Worm (Caenorhabditis elegans) whole organism, L4 larva: ENCODE results near the gene pgph-2.

Experiments used
- F10B5.3 ChIP-seq: sonication (generic microtip); optimal IDR thresholded peaks from 2 replicates; lab custom pipeline; 2016; ENCODE audit warnings: mild to moderate bottlenecking, missing genetic modification characterization, missing compliant biosample characterization
- F26F4.8 ChIP-seq: fragments of 200-800 bp; sonication (Bioruptor generic); conservative IDR thresholded peaks from 2 replicates; pipeline ENCODE4 v1.3.6; 2022; ENCODE audit warnings: missing genetic modification characterization, missing compliant biosample characterization
- R02D3.7 ChIP-seq: fragments of 150-350 bp; sonication (generic microtip); optimal IDR thresholded peaks from 3 replicates; lab custom pipeline; 2014; ENCODE audit warnings: missing biosample characterization, missing genetic modification characterization
- T26A8.4 ChIP-seq: fragments of 200-800 bp; sonication (Bioruptor generic); IDR thresholded peaks from 2 replicates; pipeline ENCODE4 v1.3.6; 2022; ENCODE audit warnings: missing genetic modification characterization, missing compliant biosample characterization
- Y105C5A.15 ChIP-seq: fragments of 200-800 bp; sonication (Bioruptor generic); IDR thresholded peaks from 2 replicates; pipeline ENCODE4 v1.3.6; 2022; ENCODE audit warnings: missing genetic modification characterization, missing compliant biosample characterization
- Y75B8A.6 ChIP-seq: fragments of 200-800 bp; sonication (Bioruptor generic); IDR thresholded peaks from 2 replicates; pipeline ENCODE4 v1.3.6; 2022; ENCODE audit warnings: missing genetic modification reagents, missing genetic modification characterization, missing compliant biosample characterization
- aly-2 ChIP-seq: sonication (generic microtip); optimal IDR thresholded peaks from 2 replicates; lab custom pipeline; 2018; ENCODE audit warnings: missing biosample characterization, missing genetic modification characterization
- arid-1 ChIP-seq: fragments of 200-800 bp; sonication (Bioruptor generic); conservative IDR thresholded peaks from 2 replicates; pipeline ENCODE4 v1.3.6; 2022; ENCODE audit warnings: missing genetic modification reagents, missing genetic modification characterization, missing compliant biosample characterization
- attf-4 ChIP-seq: sonication (generic microtip); optimal IDR thresholded peaks from 3 replicates; lab custom pipeline; 2017; ENCODE audit warnings: missing biosample characterization, missing genetic modification characterization
- ces-1 ChIP-seq: fragments of 150-350 bp; sonication (generic microtip); optimal IDR thresholded peaks from 4 replicates; lab custom pipeline; 2014; ENCODE audit warnings: missing biosample characterization, missing genetic modification reagents, missing genetic modification characterization
- cey-2 ChIP-seq: sonication (generic microtip); optimal IDR thresholded peaks from 3 replicates; lab custom pipeline; 2017; ENCODE audit warnings: missing genetic modification characterization, mild to moderate bottlenecking, missing compliant biosample characterization, antibody characterized with exemption, borderline replicate concordance; ENCODE audit not compliant: insufficient read depth
- daf-12 ChIP-seq: fragments of 150-350 bp; optimal IDR thresholded peaks from 2 replicates; lab custom pipeline; 2014; ENCODE audit warnings: missing biosample characterization, missing genetic modification reagents, missing genetic modification characterization
- daf-16 ChIP-seq, 3 experiments: sonication (generic microtip); optimal IDR thresholded peaks; 2 replicates each; lab custom pipeline; 2016 to 2017; ENCODE audit warnings: missing genetic modification characterization in 3 of 3, missing genetic modification reagents in 3 of 3, mild to moderate bottlenecking in 2 of 3, missing compliant biosample characterization in 2 of 3, missing biosample characterization in 1 of 3, moderate library complexity in 1 of 3
- daf-19 ChIP-seq: fragments of 200-800 bp; sonication (Bioruptor generic); conservative IDR thresholded peaks from 2 replicates; pipeline ENCODE4 v1.3.6; 2022; ENCODE audit warnings: missing genetic modification characterization, missing compliant biosample characterization
- dmd-6 ChIP-seq: fragments of 200-800 bp; sonication (Bioruptor generic); IDR thresholded peaks from 2 replicates; pipeline ENCODE4 v1.3.6; 2022; ENCODE audit warnings: missing genetic modification reagents, missing genetic modification characterization, missing compliant biosample characterization
- dpl-1 ChIP-seq: fragments of 150-350 bp; optimal IDR thresholded peaks from 2 replicates; lab custom pipeline; 2014; ENCODE audit warnings: missing biosample characterization, missing genetic modification reagents, missing genetic modification characterization
- dve-1 ChIP-seq: sonication (generic microtip); optimal IDR thresholded peaks from 2 replicates; lab custom pipeline; 2017; ENCODE audit warnings: antibody characterized with exemption, mild to moderate bottlenecking, missing genetic modification characterization, missing compliant biosample characterization; ENCODE audit not compliant: insufficient read depth
- egl-43 ChIP-seq: fragments of 200-800 bp; sonication (Bioruptor generic); IDR thresholded peaks from 2 replicates; pipeline ENCODE4 v1.3.6; 2022; ENCODE audit warnings: missing genetic modification reagents, missing genetic modification characterization, missing compliant biosample characterization
- gei-8 ChIP-seq: fragments of 200-800 bp; sonication (Bioruptor generic); optimal IDR thresholded peaks from 2 replicates; lab custom pipeline; 2018; ENCODE audit warnings: mild to moderate bottlenecking, missing genetic modification characterization, missing compliant biosample characterization
- hif-1 ChIP-seq, 2 experiments: sonication (generic microtip); optimal IDR thresholded peaks; 2 replicates each; lab custom pipeline; 2016 to 2017; ENCODE audit warnings: missing compliant biosample characterization in 2 of 2, missing genetic modification characterization in 2 of 2, missing genetic modification reagents in 2 of 2, missing genotype in 2 of 2, mild to moderate bottlenecking in 1 of 2
- hlh-11 ChIP-seq: fragments of 200-800 bp; sonication (Bioruptor generic); optimal IDR thresholded peaks from 2 replicates; lab custom pipeline; 2018; ENCODE audit warnings: mild to moderate bottlenecking, missing genetic modification characterization, missing compliant biosample characterization
- hlh-30 ChIP-seq: sonication (generic microtip); optimal IDR thresholded peaks from 2 replicates; lab custom pipeline; 2017; ENCODE audit warnings: antibody characterized with exemption, mild to moderate bottlenecking, missing genetic modification characterization, missing compliant biosample characterization; ENCODE audit not compliant: insufficient read depth
- hmg-1.1 ChIP-seq: fragments of 200-800 bp; sonication (Bioruptor generic); IDR thresholded peaks from 2 replicates; pipeline ENCODE4 v1.3.6; 2022; ENCODE audit warnings: missing genetic modification reagents, missing genetic modification characterization, missing compliant biosample characterization
- lim-7 ChIP-seq: fragments of 200-800 bp; sonication (Bioruptor generic); IDR thresholded peaks from 2 replicates; pipeline ENCODE4 v1.3.6; 2022; ENCODE audit warnings: missing genetic modification characterization, missing compliant biosample characterization
- lin-1 ChIP-seq: fragments of 200-800 bp; sonication (Bioruptor generic); IDR thresholded peaks from 2 replicates; pipeline ENCODE4 v1.3.6; 2022; ENCODE audit warnings: missing genetic modification reagents, missing genetic modification characterization, missing compliant biosample characterization
- lin-38 ChIP-seq: fragments of 200-800 bp; sonication (Bioruptor generic); IDR thresholded peaks from 2 replicates; pipeline ENCODE4 v1.3.6; 2022; ENCODE audit warnings: missing genetic modification reagents, missing genetic modification characterization, missing compliant biosample characterization
- mdl-1 ChIP-seq, 2 experiments: fragments of 150-350 bp in 1 of 2; sonication (generic microtip) in 1 of 2; optimal IDR thresholded peaks; 2 replicates each; lab custom pipeline; 2014 to 2017; ENCODE audit warnings: missing biosample characterization in 2 of 2, missing genetic modification characterization in 2 of 2
- mxl-3 ChIP-seq: fragments of 200-800 bp; sonication (Bioruptor generic); optimal IDR thresholded peaks from 2 replicates; lab custom pipeline; 2018; ENCODE audit warnings: mild to moderate bottlenecking, missing genetic modification characterization, missing compliant biosample characterization
- nhr-102 ChIP-seq: sonication (generic microtip); optimal IDR thresholded peaks from 2 replicates; lab custom pipeline; 2016; ENCODE audit warnings: mild to moderate bottlenecking, missing genetic modification characterization, moderate library complexity, missing compliant biosample characterization
- nhr-11 ChIP-seq: fragments of 150-350 bp; optimal IDR thresholded peaks from 2 replicates; lab custom pipeline; 2014; ENCODE audit warnings: missing biosample characterization, missing genetic modification characterization
- nhr-28 ChIP-seq: fragments of 150-350 bp; optimal IDR thresholded peaks from 2 replicates; lab custom pipeline; 2014; ENCODE audit warnings: missing biosample characterization, missing genetic modification characterization
- nhr-42 ChIP-seq: fragments of 200-800 bp; sonication (Bioruptor generic); IDR thresholded peaks from 2 replicates; pipeline ENCODE4 v1.3.6; 2022; ENCODE audit warnings: missing genetic modification characterization, missing compliant biosample characterization
- nhr-48 ChIP-seq: sonication (generic microtip); optimal IDR thresholded peaks from 2 replicates; lab custom pipeline; 2016; ENCODE audit warnings: mild to moderate bottlenecking, missing genetic modification characterization, missing compliant biosample characterization
- nhr-6 ChIP-seq: fragments of 150-350 bp; optimal IDR thresholded peaks from 2 replicates; lab custom pipeline; 2014; ENCODE audit warnings: missing biosample characterization, missing genetic modification characterization
- nhr-77 ChIP-seq: fragments of 150-350 bp; optimal IDR thresholded peaks from 2 replicates; lab custom pipeline; 2014; ENCODE audit warnings: missing biosample characterization, missing genetic modification characterization
- pha-4 ChIP-seq, 2 experiments: fragments of 150-350 bp in 1 of 2; fragments of 200-800 bp in 1 of 2; sonication (Bioruptor generic) in 1 of 2; IDR thresholded peaks in 1 of 2; optimal IDR thresholded peaks in 1 of 2; 2 replicates each; pipeline versions ENCODE4 v1.3.6 to Lab custom; 2014 to 2022; ENCODE audit warnings: missing genetic modification characterization in 2 of 2, missing genetic modification reagents in 2 of 2, missing biosample characterization in 1 of 2, missing compliant biosample characterization in 1 of 2
- php-3 ChIP-seq: fragments of 200-800 bp; sonication (Bioruptor generic); IDR thresholded peaks from 2 replicates; pipeline ENCODE4 v1.3.6; 2022; ENCODE audit warnings: missing genetic modification reagents, missing genetic modification characterization, missing compliant biosample characterization
- pqm-1 ChIP-seq: sonication (generic microtip); optimal IDR thresholded peaks from 2 replicates; lab custom pipeline; 2017; ENCODE audit warnings: missing biosample characterization, missing genetic modification characterization
- saeg-2 ChIP-seq: fragments of 200-800 bp; sonication (Bioruptor generic); IDR thresholded peaks from 2 replicates; pipeline ENCODE4 v1.3.6; 2022; ENCODE audit warnings: missing genetic modification reagents, missing genetic modification characterization, missing compliant biosample characterization
- sdz-12 ChIP-seq: fragments of 200-800 bp; sonication (Bioruptor generic); optimal IDR thresholded peaks from 2 replicates; lab custom pipeline; 2018; ENCODE audit warnings: mild to moderate bottlenecking, missing genetic modification characterization, missing compliant biosample characterization
- skn-1 ChIP-seq: fragments of 150-350 bp; optimal IDR thresholded peaks from 2 replicates; lab custom pipeline; 2014; ENCODE audit warnings: missing biosample characterization, missing genetic modification characterization
- unc-39 ChIP-seq: sonication (generic microtip); optimal IDR thresholded peaks from 2 replicates; lab custom pipeline; 2017; ENCODE audit warnings: missing biosample characterization, missing genetic modification characterization
- unc-62 ChIP-seq, 3 experiments: fragments of 150-350 bp in 1 of 3; sonication (generic microtip); optimal IDR thresholded peaks in 2 of 3; peaks in 1 of 3; 1 replicate in 1 of 3; 2 replicates in 2 of 3; lab custom pipeline; 2014 to 2017; ENCODE audit warnings: missing biosample characterization in 3 of 3, missing genetic modification characterization in 3 of 3, missing genetic modification reagents in 3 of 3, missing genotype in 1 of 3
- ztf-11 ChIP-seq: fragments of 150-350 bp; optimal IDR thresholded peaks from 2 replicates; lab custom pipeline; 2014; ENCODE audit warnings: missing biosample characterization, missing genetic modification characterization
- ztf-7 ChIP-seq: fragments of 150-350 bp; optimal IDR thresholded peaks from 2 replicates; lab custom pipeline; 2014; ENCODE audit warnings: missing biosample characterization, missing genetic modification characterization

The pgph-2 gene

DNA sequence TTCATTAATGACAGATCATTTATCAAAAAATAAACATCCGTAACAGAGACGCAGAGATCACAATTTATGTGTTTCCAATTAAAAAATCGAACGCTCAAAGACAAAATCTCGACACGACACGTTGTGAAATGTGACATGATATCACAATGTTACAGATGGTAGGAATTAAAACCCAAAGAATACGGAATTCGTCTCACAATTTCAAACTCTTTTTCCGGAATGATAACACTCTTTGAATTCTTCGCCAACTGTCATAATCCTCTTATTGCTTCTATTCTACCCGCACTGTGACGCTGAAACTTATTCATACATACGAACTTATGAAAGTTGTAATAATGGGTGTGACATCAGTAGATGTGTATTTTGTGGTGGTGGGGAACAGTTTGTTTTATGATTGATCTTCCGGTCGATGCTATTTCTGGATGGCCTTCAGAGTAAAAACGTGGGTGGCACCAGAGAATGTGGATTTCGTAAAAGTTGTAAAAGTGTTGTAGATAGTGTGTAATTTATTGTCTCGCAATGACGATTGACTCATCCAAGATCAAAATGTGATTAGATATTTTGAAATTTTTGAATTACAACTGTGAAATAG, 51.6 kb downstream of the pgph-2 start:
- TF ChIP-seq arid-1 = no peak
- peak; percentile 49 for TF ChIP-seq nhr-48
- TF ChIP-seq dmd-6 (GFP tag; lab: Robert Waterston, UW) = peak; percentile 90
- TF ChIP-seq T26A8.4 = no peak
- peak; percentile 13 for TF ChIP-seq mxl-3 (GFP tag; lab: Kevin White, UChicago)
- peak; percentile 68 for TF ChIP-seq nhr-28 (tag; lab: Kevin White, UChicago)
- TF ChIP-seq unc-62 (GFP tag; optimal IDR thresholded peaks at IDR 0.05 in 1 of 2; lab: Kevin White, UChicago) = peak in 1 of 2 experiments; percentile 90
- no peak for TF ChIP-seq unc-62 (tag; optimal IDR thresholded peaks at IDR 0.05; lab: Kevin White, UChicago)
- TF ChIP-seq cey-2 (tag; lab: Kevin White, UChicago) = no peak
- TF ChIP-seq dve-1 (tag; lab: Kevin White, UChicago) = peak; percentile 44
- TF ChIP-seq unc-39 = no peak
- TF ChIP-seq nhr-42 (GFP tag; lab: Robert Waterston, UW) = no peak
- TF ChIP-seq hlh-30 (tag; lab: Kevin White, UChicago) = peak; percentile 21
- peak; percentile 57 for TF ChIP-seq hlh-11 (tag; lab: Kevin White, UChicago)
- no peak for TF ChIP-seq daf-16 (GFP tag; optimal IDR thresholded peaks at IDR 0.05; lab: Kevin White, UChicago)
- TF ChIP-seq daf-16 (tag; optimal IDR thresholded peaks at IDR 0.05; lab: Kevin White, UChicago) = peak; percentile 7
- no peak for TF ChIP-seq Y105C5A.15
- TF ChIP-seq mdl-1 (tag; optimal IDR thresholded peaks at IDR 0.05; lab: Kevin White, UChicago) = peak in 1 of 2 experiments; percentile 16
- no peak for TF ChIP-seq nhr-102 (tag; lab: Kevin White, UChicago)
- peak; percentile 54; the same call in 1 of the 2 replicates for TF ChIP-seq lin-1
- TF ChIP-seq, all 104 proteins: peak for 11

DNA sequence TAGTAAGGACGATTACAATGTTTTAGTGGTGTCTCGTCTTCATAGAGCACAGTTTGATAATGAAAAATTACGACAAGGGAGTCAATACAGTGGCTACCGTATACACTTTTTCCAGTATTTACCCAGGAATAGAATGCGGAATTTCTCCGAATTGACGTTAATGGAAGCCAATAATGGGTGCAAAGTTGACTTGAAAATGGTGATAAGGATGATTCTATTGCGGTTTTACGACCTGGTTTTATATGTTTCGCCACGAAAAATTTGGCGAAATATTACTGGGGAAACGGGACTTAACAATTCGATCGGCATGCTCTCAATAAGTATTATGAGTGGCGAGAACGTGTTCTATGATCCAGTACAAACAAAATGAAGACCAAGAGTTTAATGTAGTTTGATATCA, 55.0 kb downstream of the pgph-2 start:
- TF ChIP-seq nhr-48 (peak; percentile 2), daf-12 (tag; lab: Kevin White, UChicago) (no peak), sdz-12 (no peak), F26F4.8 (GFP tag; lab: Robert Waterston, UW) (no peak), ztf-7 (tag; lab: Kevin White, UChicago) (no peak), nhr-77 (tag; lab: Kevin White, UChicago) (no peak), aly-2 (tag; lab: Kevin White, UChicago) (no peak), R02D3.7 (tag; lab: Kevin White, UChicago) (no peak), nhr-11 (no peak), nhr-28 (tag; lab: Kevin White, UChicago) (peak; percentile 40), lin-38 (GFP tag; lab: Robert Waterston, UW) (no peak), dmd-6 (GFP tag; lab: Robert Waterston, UW) (peak; percentile 83), pqm-1 (tag; lab: Kevin White, UChicago) (peak; percentile 2), F10B5.3 (tag; lab: Kevin White, UChicago) (no peak), cey-2 (tag; lab: Kevin White, UChicago) (no peak), mxl-3 (GFP tag; lab: Kevin White, UChicago) (no peak), hlh-11 (tag; lab: Kevin White, UChicago) (peak; percentile 32), skn-1 (tag; lab: Kevin White, UChicago) (no peak), dve-1 (tag; lab: Kevin White, UChicago) (peak; percentile 53), nhr-6 (tag; lab: Kevin White, UChicago) (no peak), pha-4 (GFP tag; IDR thresholded peaks at IDR 0.05; lab: Robert Waterston, UW) (no peak), pha-4 (tag; optimal IDR thresholded peaks at IDR 0.05; lab: Kevin White, UChicago) (no peak), ces-1 (GFP tag; lab: Kevin White, UChicago) (no peak), hmg-1.1 (GFP tag; lab: Robert Waterston, UW) (no peak), daf-16 (GFP tag; optimal IDR thresholded peaks at IDR 0.05; lab: Kevin White, UChicago) (no peak), daf-16 (tag; optimal IDR thresholded peaks at IDR 0.05; lab: Kevin White, UChicago) (peak; percentile 69), php-3 (GFP tag; lab: Robert Waterston, UW) (peak; percentile 94), dpl-1 (no peak), egl-43 (GFP tag; lab: Robert Waterston, UW) (no peak), gei-8 (GFP tag; lab: Kevin White, UChicago) (no peak), ztf-11 (tag; lab: Kevin White, UChicago) (no peak), daf-19 (no peak), attf-4 (no peak), saeg-2 (GFP tag; lab: Robert Waterston, UW) (no peak), hif-1 (tag; optimal IDR thresholded peaks at IDR 0.05; lab: Kevin White, UChicago) (no peak), lim-7 (GFP tag; lab: Robert Waterston, UW) (no peak), Y75B8A.6 (GFP tag; lab: Robert Waterston, UW) (no peak)
